Worm (Caenorhabditis elegans) whole organism, midembryonic: Measurements from ENCODE around the gene T22C8.1.

Experiments
- T22C8.4 ChIP-seq: fragments of 200-800 bp; sonication (Bioruptor generic); IDR thresholded peaks from 2 replicates; pipeline ENCODE4 v1.3.6; 2022; ENCODE audit warnings: missing genetic modification characterization, missing compliant biosample characterization
- cog-1 ChIP-seq: sonication (generic microtip); optimal IDR thresholded peaks from 2 replicates; lab custom pipeline; 2016; ENCODE audit warnings: missing genetic modification characterization, missing compliant biosample characterization
- flt-1 ChIP-seq: fragments of 200-800 bp; sonication (Bioruptor generic); IDR thresholded peaks from 2 replicates; pipeline ENCODE4 v1.3.6; 2022; ENCODE audit warnings: missing genetic modification characterization, missing compliant biosample characterization
- klf-2 ChIP-seq: fragments of 200-800 bp; sonication (Bioruptor generic); conservative IDR thresholded peaks from 2 replicates; pipeline ENCODE4 v1.3.6; 2022; ENCODE audit warnings: missing genetic modification reagents, missing genetic modification characterization, missing compliant biosample characterization
- med-1 ChIP-seq: sonication (generic microtip); optimal IDR thresholded peaks from 2 replicates; lab custom pipeline; 2017; ENCODE audit warnings: missing genetic modification characterization, mild to moderate bottlenecking, missing compliant biosample characterization, antibody characterized with exemption, missing genetic modification reagents; ENCODE audit not compliant: insufficient read depth
- ref-1 ChIP-seq: fragments of 200-800 bp; sonication (Bioruptor generic); conservative IDR thresholded peaks from 2 replicates; pipeline ENCODE4 v1.3.6; 2022; ENCODE audit warnings: missing genetic modification reagents, missing genetic modification characterization, missing compliant biosample characterization
- tab-1 ChIP-seq: fragments of 200-800 bp; sonication (Bioruptor generic); IDR thresholded peaks from 2 replicates; pipeline ENCODE4 v1.3.6; 2022; ENCODE audit warnings: missing genetic modification characterization, missing compliant biosample characterization
- ztf-23 ChIP-seq: fragments of 200-800 bp; sonication (Bioruptor generic); IDR thresholded peaks from 2 replicates; pipeline ENCODE4 v1.3.6; 2022; ENCODE audit warnings: missing genetic modification reagents, missing genetic modification characterization, missing compliant biosample characterization
- ztf-29 ChIP-seq: fragments of 200-800 bp; sonication (Bioruptor generic); IDR thresholded peaks from 2 replicates; pipeline ENCODE4 v1.3.6; 2022; ENCODE audit warnings: missing genetic modification reagents, missing genetic modification characterization, missing compliant biosample characterization

DNA sequence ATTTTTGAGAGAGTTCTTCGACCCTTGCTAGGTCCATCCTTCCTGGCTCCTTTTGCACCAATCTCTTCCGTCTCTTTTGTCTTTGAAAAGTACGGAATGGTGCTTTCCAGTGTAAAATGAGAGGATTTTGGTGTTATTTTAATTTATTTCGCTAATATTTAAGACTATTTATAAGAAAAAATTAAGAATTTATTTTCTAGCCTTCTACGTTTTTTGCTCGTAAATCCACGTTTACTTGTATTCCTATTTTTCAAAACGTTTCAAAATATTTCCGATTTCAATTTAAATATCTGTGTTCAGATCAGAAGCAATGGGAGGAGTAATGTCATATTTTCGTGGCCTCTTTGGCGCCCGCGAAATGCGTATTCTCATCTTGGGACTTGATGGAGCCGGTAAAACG is 30.9 kb upstream of the T22C8.1 start, which contains the start of gene arl-1:
- TF ChIP-seq med-1 (GFP tag; lab: Kevin White, UChicago), result no peak
- no peak for TF ChIP-seq flt-1 (GFP tag; lab: Robert Waterston, UW)
- no peak for TF ChIP-seq cog-1 (tag; lab: Kevin White, UChicago)
- TF ChIP-seq ztf-23 (GFP tag; lab: Robert Waterston, UW), result no peak
- no peak for TF ChIP-seq tab-1 (GFP tag; lab: Robert Waterston, UW)
- TF ChIP-seq ref-1 (GFP tag; lab: Robert Waterston, UW), result no peak
- no peak for TF ChIP-seq klf-2 (GFP tag; lab: Robert Waterston, UW)
- TF ChIP-seq ztf-29 (GFP tag; lab: Robert Waterston, UW), result no peak
- no peak for TF ChIP-seq T22C8.4 (GFP tag; lab: Robert Waterston, UW)
